Worm (Caenorhabditis elegans) whole organism, L4/young adult: ENCODE data around the gene nsph-4.1.
"Not testable (repeated sequence)": the region's sequence is repeated elsewhere in the genome, so short reads cannot be mapped to it uniquely, and the experiment has no call there.

ENCODE experiments used
- dao-5 ChIP-seq: sonication (generic microtip); optimal IDR thresholded peaks from 2 replicates; lab custom pipeline; 2016; ENCODE audit warnings: missing genotype, missing genetic modification characterization, moderate library complexity, missing compliant biosample characterization
- him-1 ChIP-seq: sonication (generic microtip); optimal IDR thresholded peaks from 2 replicates; lab custom pipeline; 2016; ENCODE audit warnings: missing genotype, missing genetic modification reagents, missing genetic modification characterization, missing compliant biosample characterization

ce11 chrIV:5225277-5225822 is 1.3 kb upstream of the nsph-4.1 start, which contains the start of gene cylc-1:
- not testable (repeated sequence) for TF ChIP-seq him-1, dao-5 (tag; lab: Kevin White, UChicago)
